Fruit fly (Drosophila melanogaster): Measurements from ENCODE around the gene xmas.

Gene xmas

DNA sequence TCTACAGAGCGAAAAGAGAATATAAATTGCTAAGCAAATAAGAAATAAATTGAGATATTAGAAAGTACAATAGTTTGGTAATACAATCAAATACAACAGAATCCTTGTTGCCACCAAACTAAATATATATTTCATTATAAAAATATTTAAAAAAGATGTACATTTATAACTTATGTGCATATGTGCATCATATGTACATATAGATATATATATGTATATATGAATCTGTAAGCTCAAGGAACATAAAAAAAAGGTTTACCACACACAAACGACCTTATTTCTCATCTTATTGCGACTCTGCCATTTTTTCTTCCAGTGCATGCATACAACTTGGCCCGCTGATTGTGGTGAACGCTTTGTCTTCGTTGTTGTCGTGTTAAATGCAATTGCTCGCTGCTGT lies 45.8 kb downstream of the xmas start (continued):
- TF ChIP-seq Ets96B (tag; optimal IDR thresholded peaks at IDR 0.05) (peak; percentile 41), CG8119 (GFP tag; IDR thresholded peaks at IDR 0.05) (peak; percentile 87), CG6854 (GFP tag; optimal IDR thresholded peaks at IDR 0.05) (no peak), CG16779 (tag; optimal IDR thresholded peaks at IDR 0.05) (peak; percentile 23), Sox102F (GFP tag; optimal IDR thresholded peaks at IDR 0.05) (peak; percentile 43), CG7368 (GFP tag; optimal IDR thresholded peaks at IDR 0.05) (peak; percentile 42), eg (GFP tag; IDR thresholded peaks at IDR 0.05) (peak; percentile 49; the same call in 1 of the 3 replicates), Gug (GFP tag; IDR thresholded peaks at IDR 0.05) (peak; percentile 42; the same call in 1 of the 2 replicates), CG6276 (GFP tag; optimal IDR thresholded peaks at IDR 0.05) (peak; percentile 26), CG8319 (GFP tag; optimal IDR thresholded peaks at IDR 0.05) (peak; percentile 33), vri (GFP tag; optimal IDR thresholded peaks at IDR 0.05) (no peak), Sox14 (GFP tag; optimal IDR thresholded peaks at IDR 0.05) (peak; percentile 13), CG32006 (GFP tag; optimal IDR thresholded peaks at IDR 0.05) (peak; percentile 83), achi (GFP tag; optimal IDR thresholded peaks at IDR 0.05) (peak; percentile 79)

DNA sequence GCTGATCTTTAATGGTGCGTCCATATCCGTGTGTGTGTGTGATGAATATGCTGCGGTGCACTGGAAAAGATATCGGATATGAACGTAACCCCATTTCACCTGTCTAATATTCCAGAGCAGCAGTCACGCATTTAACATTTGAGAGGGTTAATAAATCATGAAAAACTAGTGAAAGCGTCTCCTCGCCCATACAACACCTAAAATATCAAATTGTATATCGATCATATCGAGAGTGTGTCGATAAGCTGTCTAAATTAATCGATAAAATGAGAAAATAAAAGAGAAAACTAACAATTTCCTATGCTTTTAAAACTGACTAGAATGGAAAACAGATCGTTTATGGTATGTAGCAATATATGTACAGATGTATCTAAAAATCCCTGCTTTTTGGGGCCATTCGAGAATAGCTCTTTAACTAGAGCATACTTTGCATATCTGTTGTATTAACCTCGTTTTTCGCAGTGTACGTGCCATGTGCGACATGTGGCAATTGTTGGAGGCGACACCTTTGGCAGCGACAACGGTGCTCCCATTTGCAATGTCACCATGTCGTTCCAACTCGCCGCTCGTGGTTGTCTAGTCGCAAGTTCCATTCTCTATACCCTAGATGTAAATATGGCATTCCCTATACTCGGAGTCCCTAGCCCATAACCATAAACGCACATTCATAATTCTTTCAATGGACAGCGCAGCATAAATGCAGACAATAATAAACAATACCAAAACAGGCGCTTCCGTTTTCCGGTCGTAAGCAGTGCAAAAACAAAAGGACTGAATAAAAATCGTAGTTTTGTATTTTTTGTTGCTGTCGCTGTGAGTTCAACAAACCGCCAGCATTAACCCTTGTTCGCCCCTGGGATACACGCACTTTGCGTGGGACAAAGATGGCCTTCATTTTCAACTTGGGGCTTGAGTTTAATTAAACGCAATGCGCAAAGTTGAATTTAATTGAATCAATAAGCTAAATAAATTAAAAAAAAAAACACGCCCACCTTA lies 46.9 kb downstream of the xmas start:
- TF ChIP-seq CG6854 (GFP tag; optimal IDR thresholded peaks at IDR 0.05) (no peak), CG6792 (GFP tag; optimal IDR thresholded peaks at IDR 0.05) (peak; percentile 8), Blimp-1 (GFP tag; optimal IDR thresholded peaks at IDR 0.05) (no peak), vri (GFP tag; optimal IDR thresholded peaks at IDR 0.05) (no peak), CG10669 (GFP tag; optimal IDR thresholded peaks at IDR 0.05) (peak; percentile 21), CG6276 (GFP tag; optimal IDR thresholded peaks at IDR 0.05) (peak; percentile 33), CG32006 (GFP tag; optimal IDR thresholded peaks at IDR 0.05) (peak; percentile 76), ss (GFP tag; optimal IDR thresholded peaks at IDR 0.05) (peak in 1 of 2 experiments; percentile 15), Hr38 (GFP tag; optimal IDR thresholded peaks at IDR 0.05) (no peak), net (GFP tag; optimal IDR thresholded peaks at IDR 0.05) (peak; percentile 40), CG6163 (GFP tag; IDR thresholded peaks at IDR 0.05) (peak; percentile 37; the same call in 1 of the 3 replicates), pdm3 (GFP tag; optimal IDR thresholded peaks at IDR 0.05) (peak; percentile 55), achi (GFP tag; optimal IDR thresholded peaks at IDR 0.05) (peak; percentile 36), acj6 (GFP tag; optimal IDR thresholded peaks at IDR 0.05) (peak; percentile 52), Met (GFP tag; optimal IDR thresholded peaks at IDR 0.05) (peak; percentile 6), CG3919 (GFP tag; optimal IDR thresholded peaks at IDR 0.05) (peak; percentile 39), dsx (GFP tag; optimal IDR thresholded peaks at IDR 0.05; ENCODE audit: poor library complexity, severe bottlenecking) (no peak), CG7368 (GFP tag; optimal IDR thresholded peaks at IDR 0.05) (no peak), eg (GFP tag; IDR thresholded peaks at IDR 0.05) (0 out of 3 replicates have a peak, but pooled peaks have one; percentile 14), lz (GFP tag; optimal IDR thresholded peaks at IDR 0.05) (no peak), CG1621 (tag; optimal IDR thresholded peaks at IDR 0.05) (no peak), Gug (GFP tag; IDR thresholded peaks at IDR 0.05) (no peak), OdsH (GFP tag; optimal IDR thresholded peaks at IDR 0.05) (peak; percentile 42), CG3032 (tag; optimal IDR thresholded peaks at IDR 0.05) (peak; percentile 40), cyc (GFP tag; optimal IDR thresholded peaks at IDR 0.05) (peak; percentile 30), salr (GFP tag; optimal IDR thresholded peaks at IDR 0.05) (peak in 1 of 2 experiments; percentile 70), CG11294 (GFP tag; IDR thresholded peaks at IDR 0.05) (0 out of 2 replicates have a peak, but pooled peaks have one; percentile 15), Smox (GFP tag; optimal IDR thresholded peaks at IDR 0.05) (peak; percentile 37), fkh (GFP tag; optimal IDR thresholded peaks at IDR 0.05) (no peak), fd59A (GFP tag; optimal IDR thresholded peaks at IDR 0.05) (peak; percentile 50), dac (GFP tag; optimal IDR thresholded peaks at IDR 0.05) (peak; percentile 3), CG9139 (GFP tag; optimal IDR thresholded peaks at IDR 0.05) (no peak), Hr39 (GFP tag; optimal IDR thresholded peaks at IDR 0.05) (peak; percentile 31), Eip93F (GFP tag; optimal IDR thresholded peaks at IDR 0.05) (no peak), svp (GFP tag) (peak; percentile 17), CG16779 (tag; optimal IDR thresholded peaks at IDR 0.05) (no peak), Hr4 (GFP tag; optimal IDR thresholded peaks at IDR 0.05) (peak; percentile 47), CG8119 (GFP tag; IDR thresholded peaks at IDR 0.05) (peak; percentile 35; the same call in 1 of the 3 replicates), CG6808 (GFP tag; optimal IDR thresholded peaks at IDR 0.05) (peak; percentile 48), Eip75B (GFP tag; optimal IDR thresholded peaks at IDR 0.05) (peak; percentile 47), esn (GFP tag; optimal IDR thresholded peaks at IDR 0.05) (peak; percentile 45)

Measured in whole organism, prepupa.